Worm (Caenorhabditis elegans) whole organism, midembryonic: ENCODE data around the gene clc-25.

ENCODE experiments used
- T22C8.4 ChIP-seq: fragments of 200-800 bp; sonication (Bioruptor generic); IDR thresholded peaks from 2 replicates; pipeline ENCODE4 v1.3.6; 2022; ENCODE audit warnings: missing genetic modification characterization, missing compliant biosample characterization
- flt-1 ChIP-seq: fragments of 200-800 bp; sonication (Bioruptor generic); IDR thresholded peaks from 2 replicates; pipeline ENCODE4 v1.3.6; 2022; ENCODE audit warnings: missing genetic modification characterization, missing compliant biosample characterization
- klf-2 ChIP-seq: fragments of 200-800 bp; sonication (Bioruptor generic); conservative IDR thresholded peaks from 2 replicates; pipeline ENCODE4 v1.3.6; 2022; ENCODE audit warnings: missing genetic modification reagents, missing genetic modification characterization, missing compliant biosample characterization
- med-1 ChIP-seq: sonication (generic microtip); optimal IDR thresholded peaks from 2 replicates; lab custom pipeline; 2017; ENCODE audit warnings: missing genetic modification characterization, mild to moderate bottlenecking, missing compliant biosample characterization, antibody characterized with exemption, missing genetic modification reagents; ENCODE audit not compliant: insufficient read depth
- tab-1 ChIP-seq: fragments of 200-800 bp; sonication (Bioruptor generic); IDR thresholded peaks from 2 replicates; pipeline ENCODE4 v1.3.6; 2022; ENCODE audit warnings: missing genetic modification characterization, missing compliant biosample characterization
- ztf-23 ChIP-seq: fragments of 200-800 bp; sonication (Bioruptor generic); IDR thresholded peaks from 2 replicates; pipeline ENCODE4 v1.3.6; 2022; ENCODE audit warnings: missing genetic modification reagents, missing genetic modification characterization, missing compliant biosample characterization
- ztf-29 ChIP-seq: fragments of 200-800 bp; sonication (Bioruptor generic); IDR thresholded peaks from 2 replicates; pipeline ENCODE4 v1.3.6; 2022; ENCODE audit warnings: missing genetic modification reagents, missing genetic modification characterization, missing compliant biosample characterization

- TF ChIP-seq klf-2 (GFP tag; lab: Robert Waterston, UW), result no peak
- no peak for TF ChIP-seq ztf-23 (GFP tag; lab: Robert Waterston, UW)
- TF ChIP-seq tab-1 (GFP tag; lab: Robert Waterston, UW), result no peak
- no peak for TF ChIP-seq ztf-29 (GFP tag; lab: Robert Waterston, UW)
- no peak for TF ChIP-seq med-1 (GFP tag; lab: Kevin White, UChicago)
- no peak for TF ChIP-seq T22C8.4 (GFP tag; lab: Robert Waterston, UW)
- no peak for TF ChIP-seq flt-1 (GFP tag; lab: Robert Waterston, UW)
Measured at ce11 chrIII:1020732-1021131, 5.4 kb downstream of the clc-25 start, which contains the start of gene clc-23.
